Fruit fly (Drosophila melanogaster): ENCODE measurements around the gene CG6985.

- TF ChIP-seq CTCF (optimal IDR thresholded peaks at IDR 0.05) (no peak), CG8478 (optimal IDR thresholded peaks at IDR 0.05) (no peak)
These were observed 20.0 kb downstream of the CG6985 start, which contains the start of gene Nepl13 for dm6 chr3R:22760988-22761387.

Measured in S2 (cell line).